Fruit fly (Drosophila melanogaster) whole organism, embryonic: ENCODE results near the gene CG8051.

Experiments used
- ATbp ChIP-seq: fragments of 200-800 bp; sonication (Bioruptor generic); optimal IDR thresholded peaks from 2 replicates; lab custom pipeline; 2017; ENCODE audit warnings: missing biosample characterization, mild to moderate bottlenecking, missing genetic modification characterization, missing genetic modification reagents
- Atf3 ChIP-seq: fragments of 200-800 bp; sonication (Bioruptor generic); optimal IDR thresholded peaks from 3 replicates; lab custom pipeline; 2016; ENCODE audit warnings: missing biosample characterization, missing genetic modification characterization
- Atf6 ChIP-seq: fragments of 200-800 bp; sonication (Bioruptor generic); IDR thresholded peaks from 2 replicates; pipeline ENCODE4 v1.3.6; 2022; ENCODE audit warnings: missing biosample characterization, missing genetic modification characterization
- C15 ChIP-seq: fragments of 200-800 bp; sonication (Bioruptor generic); IDR thresholded peaks from 3 replicates; pipeline ENCODE4 v1.3.6; 2022; ENCODE audit warnings: missing biosample characterization, missing genetic modification characterization
- CG10543 ChIP-seq: fragments of 200-800 bp; sonication (Bioruptor generic); optimal IDR thresholded peaks from 3 replicates; lab custom pipeline; 2017; ENCODE audit warnings: missing biosample characterization, mild to moderate bottlenecking, missing genetic modification characterization, moderate library complexity
- CG10654 ChIP-seq: fragments of 200-800 bp; sonication (Bioruptor generic); optimal IDR thresholded peaks from 2 replicates; lab custom pipeline; 2016; ENCODE audit warnings: missing biosample characterization, missing genetic modification characterization
- CG11247 ChIP-seq: fragments of 200-800 bp; sonication (Bioruptor generic); IDR thresholded peaks from 2 replicates; pipeline ENCODE4 v1.3.6; 2022; ENCODE audit warnings: missing biosample characterization, missing genetic modification characterization
- CG11695 ChIP-seq: fragments of 200-800 bp; sonication (Bioruptor generic); IDR thresholded peaks from 3 replicates; pipeline ENCODE4 v1.3.6; 2022; ENCODE audit warnings: missing biosample characterization, missing genetic modification characterization
- CG12299 ChIP-seq: fragments of 200-800 bp; sonication (Bioruptor generic); optimal IDR thresholded peaks from 2 replicates; lab custom pipeline; 2018; ENCODE audit warnings: missing biosample characterization, mild to moderate bottlenecking, missing genetic modification characterization
- CG13287 ChIP-seq: fragments of 200-800 bp; sonication (Bioruptor generic); IDR thresholded peaks from 2 replicates; pipeline ENCODE4 v1.3.6; 2022; ENCODE audit warnings: missing biosample characterization, missing genetic modification characterization; ENCODE audit not compliant: partially characterized antibody
- CG13296 ChIP-seq: fragments of 200-800 bp; sonication (Bioruptor generic); optimal IDR thresholded peaks from 3 replicates; lab custom pipeline; 2018; ENCODE audit warnings: missing biosample characterization, mild to moderate bottlenecking, missing genetic modification characterization
- CG15269 ChIP-seq: fragments of 200-800 bp; sonication (Bioruptor generic); optimal IDR thresholded peaks from 2 replicates; lab custom pipeline; 2018; ENCODE audit warnings: missing biosample characterization, mild to moderate bottlenecking, missing genetic modification characterization, moderate library complexity
- CG1602 ChIP-seq: fragments of 200-800 bp; sonication (Bioruptor generic); optimal IDR thresholded peaks from 3 replicates; lab custom pipeline; 2016; ENCODE audit warnings: missing biosample characterization, missing genetic modification characterization
- CG17328 ChIP-seq: fragments of 200-800 bp; sonication (Bioruptor generic); IDR thresholded peaks from 2 replicates; pipeline ENCODE4 v1.3.6; 2022; ENCODE audit warnings: missing biosample characterization, missing genetic modification characterization
- CG17359 ChIP-seq: fragments of 200-800 bp; sonication (Bioruptor generic); optimal IDR thresholded peaks from 3 replicates; lab custom pipeline; 2018; ENCODE audit warnings: missing biosample characterization, mild to moderate bottlenecking, missing genetic modification characterization, moderate library complexity
- CG18262 ChIP-seq: fragments of 200-800 bp; optimal IDR thresholded peaks from 3 replicates; lab custom pipeline; 2019; ENCODE audit warnings: missing biosample characterization, mild to moderate bottlenecking, missing genetic modification characterization, moderate library complexity
- CG2120 ChIP-seq: fragments of 200-800 bp; sonication (Bioruptor generic); optimal IDR thresholded peaks from 3 replicates; lab custom pipeline; 2016; ENCODE audit warnings: missing biosample characterization, missing genetic modification characterization
- CG3281 ChIP-seq: fragments of 200-800 bp; sonication (Bioruptor generic); optimal IDR thresholded peaks from 3 replicates; lab custom pipeline; 2017; ENCODE audit warnings: missing biosample characterization, mild to moderate bottlenecking, missing genetic modification characterization
- CG3726 ChIP-seq: fragments of 200-800 bp; sonication (Bioruptor generic); IDR thresholded peaks from 3 replicates; pipeline ENCODE4, ENCODE4 v1.3.6; 2022; ENCODE audit warnings: missing biosample characterization, missing genetic modification characterization
- CG6254 ChIP-seq: fragments of 200-800 bp; sonication (Bioruptor generic); optimal IDR thresholded peaks from 3 replicates; lab custom pipeline; 2017; ENCODE audit warnings: mild to moderate bottlenecking, missing biosample characterization, missing genetic modification reagents, missing genetic modification characterization
- CG6272 ChIP-seq: fragments of 200-800 bp; sonication (Bioruptor generic); IDR thresholded peaks from 2 replicates; pipeline ENCODE4 v1.3.6; 2022; ENCODE audit warnings: missing biosample characterization, missing genetic modification characterization
- CG6689 ChIP-seq: fragments of 200-800 bp; sonication (Bioruptor generic); IDR thresholded peaks from 2 replicates; pipeline ENCODE4 v1.3.6; 2022; ENCODE audit warnings: missing biosample characterization, missing genetic modification characterization
- CG7271 ChIP-seq: fragments of 200-800 bp; sonication (Bioruptor generic); optimal IDR thresholded peaks from 2 replicates; lab custom pipeline; 2018; ENCODE audit warnings: missing biosample characterization, mild to moderate bottlenecking, missing genetic modification characterization, moderate library complexity
- CG8281 ChIP-seq: fragments of 200-800 bp; sonication (Bioruptor generic); optimal IDR thresholded peaks from 2 replicates; lab custom pipeline; 2018; ENCODE audit warnings: missing biosample characterization, mild to moderate bottlenecking, missing genetic modification characterization, moderate library complexity
- CG9727 ChIP-seq: fragments of 200-800 bp; sonication (Bioruptor generic); optimal IDR thresholded peaks from 3 replicates; lab custom pipeline; 2017; ENCODE audit warnings: missing biosample characterization, mild to moderate bottlenecking, missing genetic modification characterization
- Chrac-16 ChIP-seq: fragments of 200-800 bp; sonication (Bioruptor generic); optimal IDR thresholded peaks from 3 replicates; lab custom pipeline; 2016; ENCODE audit warnings: missing biosample characterization, missing genetic modification characterization
- Dp ChIP-seq: fragments of 200-800 bp; sonication (Bioruptor generic); optimal IDR thresholded peaks from 2 replicates; lab custom pipeline; 2018; ENCODE audit warnings: missing biosample characterization, mild to moderate bottlenecking, missing genetic modification characterization, moderate library complexity
- Fer1 ChIP-seq: fragments of 200-800 bp; sonication (Bioruptor generic); optimal IDR thresholded peaks from 2 replicates; lab custom pipeline; 2017; ENCODE audit warnings: missing biosample characterization, mild to moderate bottlenecking, missing genetic modification characterization
- GATAe ChIP-seq: fragments of 200-800 bp; sonication (Bioruptor generic); conservative IDR thresholded peaks from 2 replicates; pipeline ENCODE4 v1.3.6; 2022; ENCODE audit warnings: missing biosample characterization, missing genetic modification characterization
- Hmr ChIP-seq: fragments of 200-800 bp; sonication (Bioruptor generic); optimal IDR thresholded peaks from 3 replicates; lab custom pipeline; 2017; ENCODE audit warnings: mild to moderate bottlenecking, missing biosample characterization, missing genetic modification reagents, missing genetic modification characterization
- Hr78 ChIP-seq, 2 experiments: fragments of 200-800 bp in 1 of 2; fragments of >200 bp in 1 of 2; sonication (Bioruptor generic) in 1 of 2; optimal IDR thresholded peaks; 2 replicates each; lab custom pipeline; 2017 to 2019; ENCODE audit warnings: missing biosample characterization in 2 of 2, missing genetic modification characterization in 2 of 2, mild to moderate bottlenecking in 1 of 2, moderate library complexity in 1 of 2
- Mad ChIP-seq: fragments of 200-800 bp; sonication (Bioruptor generic); optimal IDR thresholded peaks from 2 replicates; lab custom pipeline; 2016; ENCODE audit warnings: missing biosample characterization, missing genetic modification characterization
- Meics ChIP-seq: fragments of 200-800 bp; sonication (Bioruptor generic); optimal IDR thresholded peaks from 2 replicates; lab custom pipeline; 2017; ENCODE audit warnings: missing biosample characterization, mild to moderate bottlenecking, missing genetic modification characterization
- Rx ChIP-seq: fragments of 200-800 bp; sonication (Bioruptor generic); IDR thresholded peaks from 2 replicates; pipeline ENCODE4 v1.3.6; 2022; ENCODE audit warnings: missing biosample characterization, missing genetic modification characterization
- Sox100B ChIP-seq: fragments of 200-800 bp; sonication (Bioruptor generic); optimal IDR thresholded peaks from 3 replicates; lab custom pipeline; 2018; ENCODE audit warnings: missing biosample characterization, mild to moderate bottlenecking, missing genetic modification characterization
- Spps ChIP-seq: fragments of 200-800 bp; sonication (Bioruptor generic); optimal IDR thresholded peaks from 2 replicates; lab custom pipeline; 2018; ENCODE audit warnings: missing biosample characterization, mild to moderate bottlenecking, missing genetic modification characterization
- Xrp1 ChIP-seq: fragments of 200-800 bp; sonication (Bioruptor generic); IDR thresholded peaks from 2 replicates; pipeline ENCODE4 v1.3.6; 2022; ENCODE audit warnings: missing biosample characterization, missing genetic modification characterization
- dmrt99B ChIP-seq: fragments of 200-800 bp; sonication (Bioruptor generic); optimal IDR thresholded peaks from 2 replicates; lab custom pipeline; 2018; ENCODE audit warnings: missing biosample characterization, mild to moderate bottlenecking, missing genetic modification characterization, moderate library complexity
- dysf ChIP-seq: fragments of 200-800 bp; sonication (Bioruptor generic); IDR thresholded peaks from 3 replicates; pipeline ENCODE4 v1.3.6; 2022; ENCODE audit warnings: missing biosample characterization, missing genetic modification characterization
- gem ChIP-seq: fragments of 200-800 bp; sonication (Bioruptor generic); optimal IDR thresholded peaks from 2 replicates; lab custom pipeline; 2019; ENCODE audit warnings: missing biosample characterization, mild to moderate bottlenecking, missing genetic modification characterization, moderate library complexity
- ind ChIP-seq: fragments of 200-800 bp; sonication (Bioruptor generic); optimal IDR thresholded peaks from 3 replicates; lab custom pipeline; 2016; ENCODE audit warnings: missing biosample characterization, missing genetic modification characterization
- lab ChIP-seq: fragments of 200-800 bp; sonication (Bioruptor generic); optimal IDR thresholded peaks from 3 replicates; lab custom pipeline; 2017; ENCODE audit warnings: missing biosample characterization, missing genetic modification characterization, mild to moderate bottlenecking, moderate library complexity, missing genetic modification reagents
- nau ChIP-seq: fragments of 200-800 bp; sonication (Bioruptor generic); optimal IDR thresholded peaks from 3 replicates; lab custom pipeline; 2017; ENCODE audit warnings: missing biosample characterization, mild to moderate bottlenecking, missing genetic modification characterization, missing genetic modification reagents
- psq ChIP-seq: fragments of 200-800 bp; sonication (Bioruptor generic); optimal IDR thresholded peaks from 2 replicates; lab custom pipeline; 2017; ENCODE audit warnings: missing biosample characterization, missing genetic modification characterization
- ro ChIP-seq: fragments of 200-800 bp; sonication (Bioruptor generic); IDR thresholded peaks from 2 replicates; pipeline ENCODE4 v1.3.6; 2022; ENCODE audit warnings: missing biosample characterization, missing genetic modification characterization
- yki ChIP-seq: fragments of >200 bp; optimal IDR thresholded peaks from 3 replicates; lab custom pipeline; 2018
- z ChIP-seq: fragments of 200-800 bp; sonication (Bioruptor generic); IDR thresholded peaks from 3 replicates; pipeline ENCODE4 v1.3.6; 2022; ENCODE audit warnings: missing biosample characterization, missing genetic modification characterization
- zf30C ChIP-seq: fragments of 200-800 bp; sonication (Bioruptor generic); optimal IDR thresholded peaks from 3 replicates; lab custom pipeline; 2018; ENCODE audit warnings: missing biosample characterization, mild to moderate bottlenecking, missing genetic modification characterization

CG8051 gene

dm6 chrX:19353442-19354204 lies 45.9 kb upstream of the CG8051 start (continued):
- TF ChIP-seq CG17359 (tag; lab: Kevin White, UChicago) (no peak), Chrac-16 (GFP tag; lab: Kevin White, UChicago) (no peak), CG2120 (GFP tag; lab: Kevin White, UChicago) (no peak), C15 (GFP tag; lab: Robert Waterston, UW) (no peak), CG12299 (tag; lab: Kevin White, UChicago) (no peak), CG6272 (GFP tag; lab: Robert Waterston, UW) (no peak), Hr78 (GFP tag; optimal IDR thresholded peaks at IDR 0.05; lab: Kevin White, UChicago) (peak in 1 of 2 experiments; percentile 43), yki (peak; percentile 12), psq (GFP tag; lab: Kevin White, UChicago) (no peak), CG3726 (GFP tag; lab: Robert Waterston, UW) (no peak), CG13296 (GFP tag; lab: Kevin White, UChicago) (no peak), Mad (GFP tag; lab: Kevin White, UChicago) (no peak), GATAe (GFP tag; lab: Robert Waterston, UW) (no peak), z (GFP tag; lab: Robert Waterston, UW) (peak; percentile 5; the same call in 1 of the 3 replicates), CG18262 (tag; lab: Kevin White, UChicago) (no peak), ro (GFP tag; lab: Robert Waterston, UW) (no peak), CG3281 (GFP tag; lab: Kevin White, UChicago) (no peak), CG17328 (GFP tag; lab: Robert Waterston, UW) (no peak), Hmr (GFP tag; lab: Kevin White, UChicago) (no peak)

- TF ChIP-seq CG7271 (tag; lab: Kevin White, UChicago) (peak; percentile 23), CG15269 (peak; percentile 49), ATbp (GFP tag; lab: Kevin White, UChicago) (peak; percentile 45), Atf6 (GFP tag; lab: Robert Waterston, UW) (0 out of 2 replicates have a peak, but pooled peaks have one; percentile 32), CG9727 (peak; percentile 34), Dp (no peak), nau (peak; percentile 21), CG6254 (GFP tag; lab: Kevin White, UChicago) (peak; percentile 39), lab (GFP tag; lab: Kevin White, UChicago) (peak; percentile 30), Fer1 (GFP tag; lab: Kevin White, UChicago) (peak; percentile 60), Atf3 (GFP tag; lab: Kevin White, UChicago) (no peak), CG10654 (GFP tag; lab: Kevin White, UChicago) (peak; percentile 37), Xrp1 (GFP tag; lab: Robert Waterston, UW) (peak; percentile 66), gem (tag; lab: Kevin White, UChicago) (peak; percentile 69), dmrt99B (tag; lab: Kevin White, UChicago) (peak; percentile 41), CG11695 (GFP tag; lab: Robert Waterston, UW) (no peak), zf30C (GFP tag; lab: Kevin White, UChicago) (peak; percentile 89), CG1602 (peak; percentile 36), Rx (no peak), CG11247 (GFP tag; lab: Robert Waterston, UW) (no peak), Spps (tag; lab: Kevin White, UChicago) (no peak), CG10543 (GFP tag; lab: Kevin White, UChicago) (peak; percentile 55), Meics (GFP tag; lab: Kevin White, UChicago) (peak; percentile 63), ind (GFP tag; lab: Kevin White, UChicago) (peak; percentile 32), CG8281 (tag; lab: Kevin White, UChicago) (no peak), CG13287 (GFP tag; lab: Robert Waterston, UW) (peak; percentile 21; the same call in 1 of the 2 replicates), dysf (GFP tag; lab: Robert Waterston, UW) (peak; percentile 50; the same call in 1 of the 3 replicates), CG6689 (peak; percentile 41; the same call in 1 of the 2 replicates), Sox100B (peak; percentile 28)
Observed at dm6 chrX:19352830-19353441, 45.2 kb upstream of the CG8051 start, which contains the start of gene kek5. Gene kek5 (plus strand): TSS chrX:19353181.
